Fruit fly (Drosophila melanogaster): ENCODE results near the gene nub.
A peak's percentile ranks its signal among the peaks of the same experiment; 100 is the strongest.

Gene nub

dm6 chr2L:12543107-12543615, 44.3 kb upstream of the nub start (continued):
- peak; percentile 73 for TF ChIP-seq CG4360 (GFP tag; IDR thresholded peaks at IDR 0.05)
- no peak for TF ChIP-seq MTF-1 (GFP tag; optimal IDR thresholded peaks at IDR 0.05; ENCODE audit: borderline replicate concordance)
- TF ChIP-seq CG4424 (GFP tag; optimal IDR thresholded peaks at IDR 0.05) = no peak
- no peak for TF ChIP-seq CG16815 (GFP tag; optimal IDR thresholded peaks at IDR 0.05)
- TF ChIP-seq CG10979 (tag; optimal IDR thresholded peaks at IDR 0.05) = no peak
- TF ChIP-seq CG17802 (tag; optimal IDR thresholded peaks at IDR 0.05) = no peak
- TF ChIP-seq Dbx (GFP tag; IDR thresholded peaks at IDR 0.05) = 0 out of 3 replicates have a peak, but pooled peaks have one; percentile 12
- no peak for TF ChIP-seq croc (GFP tag; conservative IDR thresholded peaks at IDR 0.05)
- TF ChIP-seq CG14050 (GFP tag; IDR thresholded peaks at IDR 0.05) = no peak
- TF ChIP-seq Dek (tag; optimal IDR thresholded peaks at IDR 0.05) = no peak
- TF ChIP-seq CG30403 (GFP tag; optimal IDR thresholded peaks at IDR 0.05) = no peak
- peak; percentile 14; the same call in 1 of the 2 replicates for TF ChIP-seq CG2129 (GFP tag; IDR thresholded peaks at IDR 0.05; ENCODE audit: partially characterized antibody)
- no peak for TF ChIP-seq da (GFP tag; optimal IDR thresholded peaks at IDR 0.05)
- no peak for TF ChIP-seq CG2202 (tag; optimal IDR thresholded peaks at IDR 0.05)
- TF ChIP-seq kah (GFP tag; optimal IDR thresholded peaks at IDR 0.05) = peak; percentile 10
- TF ChIP-seq Dip2 (GFP tag; IDR thresholded peaks at IDR 0.05) = no peak
- TF ChIP-seq vvl (GFP tag; IDR thresholded peaks at IDR 0.05) = peak; percentile 33; the same call in 1 of the 2 replicates
- TF ChIP-seq klu (GFP tag; IDR thresholded peaks at IDR 0.05) = no peak
- TF ChIP-seq CG17568 (GFP tag; optimal IDR thresholded peaks at IDR 0.05) = no peak
- TF ChIP-seq Lhr (GFP tag; optimal IDR thresholded peaks at IDR 0.05) = no peak
- peak; percentile 51 for TF ChIP-seq cg (GFP tag; optimal IDR thresholded peaks at IDR 0.05)
- TF ChIP-seq Stat92E (GFP tag; optimal IDR thresholded peaks at IDR 0.05) = no peak
- TF ChIP-seq CG5245 (GFP tag; optimal IDR thresholded peaks at IDR 0.05) = no peak
- no peak for TF ChIP-seq CG8478 (optimal IDR thresholded peaks at IDR 0.05)
- TF ChIP-seq pnt (GFP tag; optimal IDR thresholded peaks at IDR 0.05) = no peak
- TF ChIP-seq bsh (GFP tag; optimal IDR thresholded peaks at IDR 0.05) = peak in 1 of 2 experiments; percentile 33
- TF ChIP-seq Meics (GFP tag; optimal IDR thresholded peaks at IDR 0.05) = no peak
- TF ChIP-seq Hand (GFP tag; optimal IDR thresholded peaks at IDR 0.05) = no peak
- TF ChIP-seq CG9797 (GFP tag; optimal IDR thresholded peaks at IDR 0.05) = no peak
- no peak for TF ChIP-seq CG12071 (GFP tag; optimal IDR thresholded peaks at IDR 0.05)
- no peak for TF ChIP-seq ham (GFP tag; IDR thresholded peaks at IDR 0.05)
- no peak for TF ChIP-seq CG10366 (GFP tag; IDR thresholded peaks at IDR 0.05)
- peak; percentile 53 for TF ChIP-seq CG17385 (GFP tag; optimal IDR thresholded peaks at IDR 0.05)
- peak; percentile 98 for TF ChIP-seq sd (tag; optimal IDR thresholded peaks at IDR 0.05)
- TF ChIP-seq caup (GFP tag; optimal IDR thresholded peaks at IDR 0.05; ENCODE audit: severe bottlenecking) = no peak
- no peak for TF ChIP-seq abd-A (tag; optimal IDR thresholded peaks at IDR 0.05)
- TF ChIP-seq so (GFP tag; IDR thresholded peaks at IDR 0.05) = peak; percentile 36; the same call in 1 of the 3 replicates
- no peak for TF ChIP-seq insv (GFP tag; optimal IDR thresholded peaks at IDR 0.05)
- no peak for TF ChIP-seq CG7839 (tag; optimal IDR thresholded peaks at IDR 0.05)
- TF ChIP-seq trem (tag; optimal IDR thresholded peaks at IDR 0.05) = no peak
- no peak for TF ChIP-seq CG12299 (tag; optimal IDR thresholded peaks at IDR 0.05)
- no peak for TF ChIP-seq Fer3 (tag; optimal IDR thresholded peaks at IDR 0.05)
- no peak for TF ChIP-seq otp (GFP tag; IDR thresholded peaks at IDR 0.05)
- TF ChIP-seq eyg (GFP tag; optimal IDR thresholded peaks at IDR 0.05) = no peak
- peak; percentile 81 for TF ChIP-seq run (tag; optimal IDR thresholded peaks at IDR 0.05)
- no peak for TF ChIP-seq gsb (GFP tag; IDR thresholded peaks at IDR 0.05)
- no peak for TF ChIP-seq CG15601 (tag; optimal IDR thresholded peaks at IDR 0.05)
- no peak for TF ChIP-seq CG10431 (GFP tag; optimal IDR thresholded peaks at IDR 0.05)
- no peak for TF ChIP-seq CG3407 (GFP tag; optimal IDR thresholded peaks at IDR 0.05)
- TF ChIP-seq mld (GFP tag; IDR thresholded peaks at IDR 0.05; ENCODE audit: partially characterized antibody) = no peak
